Worm (Caenorhabditis elegans) whole organism, early embryonic: ENCODE data around the gene smg-9.

Experiments
- B0310.2 ChIP-seq: sonication (generic microtip); optimal IDR thresholded peaks from 2 replicates; lab custom pipeline; 2016; ENCODE audit warnings: mild to moderate bottlenecking, missing genetic modification characterization, missing compliant biosample characterization
- F13C5.2 ChIP-seq: sonication (generic microtip); optimal IDR thresholded peaks from 2 replicates; lab custom pipeline; 2017; ENCODE audit warnings: mild to moderate bottlenecking, missing genetic modification characterization, inconsistent platforms, missing compliant biosample characterization
- aly-1 ChIP-seq: sonication (generic microtip); optimal IDR thresholded peaks from 2 replicates; lab custom pipeline; 2016; ENCODE audit warnings: missing genetic modification characterization, missing compliant biosample characterization
- ama-1 ChIP-seq: fragments of 150-350 bp; optimal IDR thresholded peaks from 2 replicates; lab custom pipeline; 2014
- ceh-13 ChIP-seq: fragments of 200-800 bp; sonication (Bioruptor generic); optimal IDR thresholded peaks from 2 replicates; lab custom pipeline; 2018; ENCODE audit warnings: mild to moderate bottlenecking, missing genetic modification characterization, missing compliant biosample characterization
- ceh-36 ChIP-seq: sonication (generic microtip); optimal IDR thresholded peaks from 2 replicates; lab custom pipeline; 2016; ENCODE audit warnings: missing genetic modification characterization, inconsistent platforms, missing compliant biosample characterization
- flt-1 ChIP-seq: fragments of 200-800 bp; sonication (Bioruptor generic); IDR thresholded peaks from 2 replicates; pipeline ENCODE4 v1.3.6; 2022; ENCODE audit warnings: missing genetic modification characterization, missing compliant biosample characterization
- hmbx-1 ChIP-seq: sonication (generic microtip); optimal IDR thresholded peaks from 2 replicates; lab custom pipeline; 2016; ENCODE audit warnings: mild to moderate bottlenecking, missing genetic modification characterization, missing compliant biosample characterization
- hmg-4 ChIP-seq: fragments of 200-800 bp; sonication (Bioruptor generic); optimal IDR thresholded peaks from 2 replicates; lab custom pipeline; 2018; ENCODE audit warnings: mild to moderate bottlenecking, missing genetic modification characterization, missing compliant biosample characterization
- scrt-1 ChIP-seq: fragments of 200-800 bp; sonication (Bioruptor generic); IDR thresholded peaks from 2 replicates; pipeline ENCODE4 v1.3.6; 2022; ENCODE audit warnings: missing genetic modification characterization, missing compliant biosample characterization
- sea-1 ChIP-seq: fragments of 200-800 bp; sonication (Bioruptor generic); conservative IDR thresholded peaks from 2 replicates; pipeline ENCODE4 v1.3.6; 2022; ENCODE audit warnings: missing genetic modification characterization, missing compliant biosample characterization

- TF ChIP-seq ama-1 (lab: Kevin White, UChicago) (no peak), sea-1 (GFP tag; lab: Robert Waterston, UW) (peak; percentile 83), flt-1 (GFP tag; lab: Robert Waterston, UW) (peak; percentile 54), ceh-36 (tag; lab: Kevin White, UChicago) (no peak), aly-1 (no peak), ceh-13 (GFP tag; lab: Kevin White, UChicago) (no peak), B0310.2 (tag; lab: Kevin White, UChicago) (no peak), F13C5.2 (tag; lab: Kevin White, UChicago) (no peak), hmg-4 (GFP tag; lab: Kevin White, UChicago) (no peak), scrt-1 (GFP tag; lab: Robert Waterston, UW) (no peak), hmbx-1 (tag; lab: Kevin White, UChicago) (no peak)
Measured at ce11 chrII:14801086-14801531, 48.5 kb upstream of the smg-9 start.
